Fruit fly (Drosophila melanogaster) whole organism, prepupa: Measurements from ENCODE around the gene slmo.
A peak's percentile ranks its signal among the peaks of the same experiment; 100 is the strongest.

Experiments
- Blimp-1 ChIP-seq: fragments of 200-800 bp; sonication (Bioruptor generic); optimal IDR thresholded peaks from 3 replicates; lab custom pipeline; 2017; ENCODE audit warnings: missing biosample characterization, missing genetic modification characterization, mild to moderate bottlenecking, moderate library complexity, missing genetic modification reagents
- CG10631 ChIP-seq: fragments of 200-800 bp; sonication (Bioruptor generic); optimal IDR thresholded peaks from 2 replicates; lab custom pipeline; 2016; ENCODE audit warnings: missing biosample characterization, missing genetic modification characterization
- CG10669 ChIP-seq: fragments of 200-800 bp; sonication (Bioruptor generic); optimal IDR thresholded peaks from 3 replicates; lab custom pipeline; 2018; ENCODE audit warnings: missing biosample characterization, mild to moderate bottlenecking, missing genetic modification characterization, moderate library complexity
- CG11294 ChIP-seq: fragments of 200-800 bp; sonication (Bioruptor generic); IDR thresholded peaks from 2 replicates; pipeline ENCODE4 v1.3.6; 2022; ENCODE audit warnings: missing biosample characterization, missing genetic modification characterization
- CG11762 ChIP-seq: fragments of 200-800 bp; sonication (Bioruptor generic); optimal IDR thresholded peaks from 3 replicates; lab custom pipeline; 2016; ENCODE audit warnings: missing biosample characterization, missing genetic modification characterization; ENCODE audit not compliant: insufficient read depth
- CG11902 ChIP-seq: fragments of 200-800 bp; sonication (Bioruptor generic); optimal IDR thresholded peaks from 3 replicates; lab custom pipeline; 2016; ENCODE audit warnings: missing biosample characterization, missing genetic modification characterization
- CG1621 ChIP-seq: fragments of 200-800 bp; sonication (Bioruptor generic); optimal IDR thresholded peaks from 3 replicates; lab custom pipeline; 2018; ENCODE audit warnings: missing biosample characterization, mild to moderate bottlenecking, missing genetic modification characterization
- CG16779 ChIP-seq: fragments of 200-800 bp; sonication (Bioruptor generic); optimal IDR thresholded peaks from 3 replicates; lab custom pipeline; 2017; ENCODE audit warnings: missing biosample characterization, mild to moderate bottlenecking, missing genetic modification characterization
- CG3032 ChIP-seq: fragments of 200-800 bp; optimal IDR thresholded peaks from 2 replicates; lab custom pipeline; 2019; ENCODE audit warnings: missing biosample characterization, mild to moderate bottlenecking, missing genetic modification characterization, moderate library complexity
- CG31627 ChIP-seq: fragments of 200-800 bp; sonication (Bioruptor generic); optimal IDR thresholded peaks from 3 replicates; lab custom pipeline; 2016; ENCODE audit warnings: missing biosample characterization, missing genetic modification characterization
- CG32006 ChIP-seq: fragments of 200-800 bp; sonication (Bioruptor generic); optimal IDR thresholded peaks from 3 replicates; lab custom pipeline; 2017; ENCODE audit warnings: missing biosample characterization, mild to moderate bottlenecking, missing genetic modification characterization
- CG34406 ChIP-seq: fragments of 200-800 bp; sonication (Bioruptor generic); optimal IDR thresholded peaks from 3 replicates; lab custom pipeline; 2016; ENCODE audit warnings: missing biosample characterization, missing genetic modification characterization
- CG3919 ChIP-seq: fragments of 200-800 bp; sonication (Bioruptor generic); optimal IDR thresholded peaks from 3 replicates; lab custom pipeline; 2016; ENCODE audit warnings: missing biosample characterization, missing genetic modification characterization
- CG4318 ChIP-seq: fragments of 200-800 bp; sonication (Bioruptor generic); optimal IDR thresholded peaks from 3 replicates; lab custom pipeline; 2017; ENCODE audit warnings: missing biosample characterization, mild to moderate bottlenecking, missing genetic modification characterization
- CG6163 ChIP-seq: fragments of 200-800 bp; sonication (Bioruptor generic); IDR thresholded peaks from 3 replicates; pipeline ENCODE4 v1.3.6; 2022; ENCODE audit warnings: missing biosample characterization, missing genetic modification characterization
- CG6276 ChIP-seq: fragments of 200-800 bp; sonication (Bioruptor generic); optimal IDR thresholded peaks from 2 replicates; lab custom pipeline; 2017; ENCODE audit warnings: missing biosample characterization, mild to moderate bottlenecking, missing genetic modification characterization
- CG6792 ChIP-seq: fragments of 200-800 bp; sonication (Bioruptor generic); optimal IDR thresholded peaks from 3 replicates; lab custom pipeline; 2016; ENCODE audit warnings: missing biosample characterization, missing genetic modification characterization
- CG6808 ChIP-seq: fragments of 200-800 bp; sonication (Bioruptor generic); optimal IDR thresholded peaks from 3 replicates; lab custom pipeline; 2017; ENCODE audit warnings: missing biosample characterization, missing genetic modification characterization, mild to moderate bottlenecking, moderate library complexity, missing genetic modification reagents
- CG7368 ChIP-seq: fragments of 200-800 bp; sonication (Bioruptor generic); optimal IDR thresholded peaks from 3 replicates; lab custom pipeline; 2016; ENCODE audit warnings: missing biosample characterization, missing genetic modification characterization
- CG8119 ChIP-seq: fragments of 200-800 bp; sonication (Bioruptor generic); IDR thresholded peaks from 3 replicates; pipeline ENCODE4 v1.3.6; 2022; ENCODE audit warnings: missing biosample characterization, missing genetic modification characterization
- CG8319 ChIP-seq: fragments of 200-800 bp; sonication (Bioruptor generic); optimal IDR thresholded peaks from 3 replicates; lab custom pipeline; 2016; ENCODE audit warnings: missing biosample characterization, missing genetic modification characterization
- CG8632 ChIP-seq: fragments of 200-800 bp; sonication (Bioruptor generic); optimal IDR thresholded peaks from 3 replicates; lab custom pipeline; 2016; ENCODE audit warnings: missing biosample characterization, missing genetic modification characterization
- CG9139 ChIP-seq: fragments of 200-800 bp; sonication (Bioruptor generic); optimal IDR thresholded peaks from 3 replicates; lab custom pipeline; 2017; ENCODE audit warnings: missing biosample characterization, mild to moderate bottlenecking, missing genetic modification characterization
- Eip75B ChIP-seq: fragments of 200-800 bp; sonication (Bioruptor generic); optimal IDR thresholded peaks from 3 replicates; lab custom pipeline; 2016; ENCODE audit warnings: missing biosample characterization, missing genetic modification characterization
- Eip78C ChIP-seq: fragments of 200-800 bp; sonication (Bioruptor generic); peaks from one replicate; lab custom pipeline; 2016; ENCODE audit warnings: missing biosample characterization, missing genetic modification characterization
- Eip93F ChIP-seq: fragments of 200-800 bp; sonication (Bioruptor generic); optimal IDR thresholded peaks from 2 replicates; lab custom pipeline; 2016; ENCODE audit warnings: missing biosample characterization, mild to moderate bottlenecking, missing genetic modification characterization
- Ets21C ChIP-seq: fragments of 200-800 bp; sonication (Bioruptor generic); optimal IDR thresholded peaks from 3 replicates; lab custom pipeline; 2016; ENCODE audit warnings: missing biosample characterization, missing genetic modification characterization
- Ets96B ChIP-seq: fragments of 200-800 bp; optimal IDR thresholded peaks from 2 replicates; lab custom pipeline; 2019; ENCODE audit warnings: missing biosample characterization, mild to moderate bottlenecking, missing genetic modification characterization, moderate library complexity
- Gug ChIP-seq: fragments of 200-800 bp; sonication (Bioruptor generic); IDR thresholded peaks from 2 replicates; pipeline ENCODE4 v1.3.6; 2022; ENCODE audit warnings: missing biosample characterization, missing genetic modification characterization
- Hr38 ChIP-seq: sonication (Bioruptor generic); optimal IDR thresholded peaks from 2 replicates; lab custom pipeline; 2016; ENCODE audit warnings: missing biosample characterization, missing genetic modification characterization
- Hr39 ChIP-seq: fragments of 200-800 bp; sonication (Bioruptor generic); optimal IDR thresholded peaks from 2 replicates; lab custom pipeline; 2016; ENCODE audit warnings: missing biosample characterization, missing genetic modification characterization
- Hr4 ChIP-seq: fragments of 200-800 bp; sonication (Bioruptor generic); optimal IDR thresholded peaks from 3 replicates; lab custom pipeline; 2016; ENCODE audit warnings: missing biosample characterization, missing genetic modification characterization
- Lpt ChIP-seq: fragments of 200-800 bp; sonication (Bioruptor generic); optimal IDR thresholded peaks from 3 replicates; lab custom pipeline; 2016; ENCODE audit warnings: missing biosample characterization, missing genetic modification characterization
- Met ChIP-seq: fragments of 200-800 bp; sonication (Bioruptor generic); optimal IDR thresholded peaks from 3 replicates; lab custom pipeline; 2016; ENCODE audit warnings: missing biosample characterization, missing genetic modification characterization
- OdsH ChIP-seq: fragments of 200-800 bp; sonication (Bioruptor generic); optimal IDR thresholded peaks from 3 replicates; lab custom pipeline; 2016; ENCODE audit warnings: missing biosample characterization, missing genetic modification characterization
- Smox ChIP-seq: fragments of 200-800 bp; sonication (Bioruptor generic); optimal IDR thresholded peaks from 3 replicates; lab custom pipeline; 2016; ENCODE audit warnings: missing biosample characterization, missing genetic modification characterization
- Sox102F ChIP-seq: fragments of 200-800 bp; sonication (Bioruptor generic); optimal IDR thresholded peaks from 2 replicates; lab custom pipeline; 2016; ENCODE audit warnings: missing biosample characterization, mild to moderate bottlenecking, missing genetic modification characterization
- Sox15 ChIP-seq: fragments of 200-800 bp; sonication (Bioruptor generic); optimal IDR thresholded peaks from 3 replicates; lab custom pipeline; 2016; ENCODE audit warnings: missing biosample characterization, missing genetic modification characterization
- cyc ChIP-seq: fragments of 200-800 bp; sonication (Bioruptor generic); optimal IDR thresholded peaks from 3 replicates; lab custom pipeline; 2016; ENCODE audit warnings: missing biosample characterization, missing genetic modification characterization
- dac ChIP-seq: fragments of 200-800 bp; sonication (Bioruptor generic); optimal IDR thresholded peaks from 2 replicates; lab custom pipeline; 2017; ENCODE audit warnings: missing biosample characterization, mild to moderate bottlenecking, missing genetic modification characterization
- dsx ChIP-seq: fragments of 200-800 bp; optimal IDR thresholded peaks from 3 replicates; lab custom pipeline; 2019; ENCODE audit warnings: missing biosample characterization, mild to moderate bottlenecking, missing genetic modification characterization, moderate library complexity; ENCODE audit not compliant: poor library complexity, severe bottlenecking
- eg ChIP-seq: fragments of 200-800 bp; sonication (Bioruptor generic); IDR thresholded peaks from 3 replicates; pipeline ENCODE4 v1.3.6; 2022; ENCODE audit warnings: missing biosample characterization, missing genetic modification characterization
- esn ChIP-seq: fragments of 200-800 bp; sonication (Bioruptor generic); optimal IDR thresholded peaks from 2 replicates; lab custom pipeline; 2016; ENCODE audit warnings: missing biosample characterization, mild to moderate bottlenecking, missing genetic modification characterization, moderate library complexity
- fd85E ChIP-seq: fragments of 200-800 bp; sonication (Bioruptor generic); optimal IDR thresholded peaks from 3 replicates; lab custom pipeline; 2016; ENCODE audit warnings: missing biosample characterization, missing genetic modification characterization
- fkh ChIP-seq: fragments of 200-800 bp; sonication (Bioruptor generic); optimal IDR thresholded peaks from 3 replicates; lab custom pipeline; 2017; ENCODE audit warnings: missing biosample characterization, mild to moderate bottlenecking, missing genetic modification characterization, moderate library complexity
- lz ChIP-seq: fragments of 200-800 bp; sonication (Bioruptor generic); optimal IDR thresholded peaks from 3 replicates; lab custom pipeline; 2016; ENCODE audit warnings: missing biosample characterization, missing genetic modification characterization
- net ChIP-seq: fragments of 200-800 bp; sonication (Bioruptor generic); optimal IDR thresholded peaks from 3 replicates; lab custom pipeline; 2016; ENCODE audit warnings: missing biosample characterization, missing genetic modification characterization
- pdm3 ChIP-seq: fragments of 200-800 bp; sonication (Bioruptor generic); optimal IDR thresholded peaks from 3 replicates; lab custom pipeline; 2016; ENCODE audit warnings: missing biosample characterization, missing genetic modification characterization
- spab ChIP-seq: fragments of 200-800 bp; sonication (Bioruptor generic); optimal IDR thresholded peaks from 2 replicates; lab custom pipeline; 2017; ENCODE audit warnings: missing biosample characterization, mild to moderate bottlenecking, missing genetic modification characterization, missing genetic modification reagents
- ss ChIP-seq, 2 experiments: fragments of 200-800 bp; sonication (Bioruptor generic); optimal IDR thresholded peaks; 2 replicates in 1 of 2; 3 replicates in 1 of 2; lab custom pipeline; 2017 to 2018; ENCODE audit warnings: mild to moderate bottlenecking in 2 of 2, missing biosample characterization in 2 of 2, missing genetic modification characterization in 2 of 2, moderate library complexity in 1 of 2
- svp ChIP-seq: fragments of 200-800 bp; sonication (Bioruptor generic); peaks from one replicate; lab custom pipeline; 2016; ENCODE audit warnings: missing biosample characterization, missing genetic modification characterization
- topi ChIP-seq: fragments of 200-800 bp; sonication (Bioruptor generic); optimal IDR thresholded peaks from 3 replicates; lab custom pipeline; 2016; ENCODE audit warnings: missing biosample characterization, missing genetic modification characterization

slmo gene

dm6 chr2L:6051212-6051621 is 2.7 kb upstream of the slmo start:
- TF ChIP-seq CG9139 (GFP tag; lab: Kevin White, UChicago) = peak; percentile 94
- peak; percentile 93 for TF ChIP-seq CG7368 (GFP tag; lab: Kevin White, UChicago)
- peak; percentile 98 for TF ChIP-seq svp
- TF ChIP-seq Sox102F (GFP tag; lab: Kevin White, UChicago) = peak; percentile 97
- peak; percentile 93 for TF ChIP-seq CG6808 (GFP tag; lab: Kevin White, UChicago)
- peak; percentile 94 for TF ChIP-seq dsx (GFP tag; lab: Kevin White, UChicago)
- peak; percentile 95 for TF ChIP-seq Ets96B
- peak; percentile 81 for TF ChIP-seq Blimp-1
- peak; percentile 92 for TF ChIP-seq dac (GFP tag; lab: Kevin White, UChicago)
- TF ChIP-seq CG31627 (GFP tag; lab: Kevin White, UChicago) = peak; percentile 94
- peak; percentile 98 for TF ChIP-seq CG6163 (GFP tag; lab: Robert Waterston, UW)
- peak; percentile 93 for TF ChIP-seq cyc
- TF ChIP-seq Gug (GFP tag; lab: Robert Waterston, UW) = peak; percentile 89
- peak; percentile 97 for TF ChIP-seq CG32006 (GFP tag; lab: Kevin White, UChicago)
- peak; percentile 97 for TF ChIP-seq Eip75B (GFP tag; lab: Kevin White, UChicago)
- peak; percentile 93 for TF ChIP-seq Hr39 (GFP tag; lab: Kevin White, UChicago)
- peak; percentile 98 for TF ChIP-seq topi (GFP tag; lab: Kevin White, UChicago)
- TF ChIP-seq Lpt (GFP tag; lab: Kevin White, UChicago) = peak; percentile 92
- TF ChIP-seq Met (GFP tag; lab: Kevin White, UChicago) = peak; percentile 96
- peak; percentile 97 for TF ChIP-seq CG6792 (GFP tag; lab: Kevin White, UChicago)
- TF ChIP-seq Hr38 (GFP tag; lab: Kevin White, UChicago) = no peak
- no peak for TF ChIP-seq CG4318
- peak; percentile 93 for TF ChIP-seq CG11762 (GFP tag; lab: Kevin White, UChicago)
- TF ChIP-seq lz = peak; percentile 97
- peak; percentile 96 for TF ChIP-seq Smox (GFP tag; lab: Kevin White, UChicago)
- TF ChIP-seq CG10669 = peak; percentile 89
- peak; percentile 88 for TF ChIP-seq Ets21C (GFP tag; lab: Kevin White, UChicago)
- no peak for TF ChIP-seq fkh (GFP tag; lab: Kevin White, UChicago)
- TF ChIP-seq CG11294 = peak; percentile 91
- TF ChIP-seq CG6276 = peak; percentile 95
- peak; percentile 90 for TF ChIP-seq spab (GFP tag; lab: Kevin White, UChicago)
- peak; percentile 96 for TF ChIP-seq ss (GFP tag; optimal IDR thresholded peaks at IDR 0.05; lab: Kevin White, UChicago)
- peak; percentile 91 for TF ChIP-seq CG10631 (GFP tag; lab: Kevin White, UChicago)
- TF ChIP-seq CG34406 (GFP tag; lab: Kevin White, UChicago) = peak; percentile 96
- peak; percentile 97 for TF ChIP-seq eg (GFP tag; lab: Robert Waterston, UW)
- peak; percentile 98 for TF ChIP-seq esn (GFP tag; lab: Kevin White, UChicago)
- peak; percentile 96 for TF ChIP-seq pdm3
- peak; percentile 82 for TF ChIP-seq Sox15 (GFP tag; lab: Kevin White, UChicago)
- peak; percentile 94 for TF ChIP-seq Eip93F (GFP tag; lab: Kevin White, UChicago)
- peak; percentile 94 for TF ChIP-seq CG1621
- peak; percentile 95 for TF ChIP-seq OdsH (GFP tag; lab: Kevin White, UChicago)
- TF ChIP-seq Eip78C = peak; percentile 99
- peak; percentile 94 for TF ChIP-seq CG16779 (tag; lab: Kevin White, UChicago)
- peak; percentile 86 for TF ChIP-seq fd85E (GFP tag; lab: Kevin White, UChicago)
- peak; percentile 98 for TF ChIP-seq CG8119 (GFP tag; lab: Robert Waterston, UW)
- TF ChIP-seq CG3032 (tag; lab: Kevin White, UChicago) = peak; percentile 93
- peak; percentile 88 for TF ChIP-seq CG8319 (GFP tag; lab: Kevin White, UChicago)
- TF ChIP-seq net (GFP tag; lab: Kevin White, UChicago) = peak; percentile 98
- peak; percentile 97 for TF ChIP-seq Hr4 (GFP tag; lab: Kevin White, UChicago)
- peak; percentile 79 for TF ChIP-seq CG11902 (GFP tag; lab: Kevin White, UChicago)
- peak; percentile 94 for TF ChIP-seq CG8632
- TF ChIP-seq CG3919 (GFP tag; lab: Kevin White, UChicago) = peak; percentile 97
